Worm (Caenorhabditis elegans): ENCODE results near the gene srlf-30.
A peak's percentile ranks its signal among the peaks of the same experiment; 100 is the strongest.

Gene srlf-30

DNA sequence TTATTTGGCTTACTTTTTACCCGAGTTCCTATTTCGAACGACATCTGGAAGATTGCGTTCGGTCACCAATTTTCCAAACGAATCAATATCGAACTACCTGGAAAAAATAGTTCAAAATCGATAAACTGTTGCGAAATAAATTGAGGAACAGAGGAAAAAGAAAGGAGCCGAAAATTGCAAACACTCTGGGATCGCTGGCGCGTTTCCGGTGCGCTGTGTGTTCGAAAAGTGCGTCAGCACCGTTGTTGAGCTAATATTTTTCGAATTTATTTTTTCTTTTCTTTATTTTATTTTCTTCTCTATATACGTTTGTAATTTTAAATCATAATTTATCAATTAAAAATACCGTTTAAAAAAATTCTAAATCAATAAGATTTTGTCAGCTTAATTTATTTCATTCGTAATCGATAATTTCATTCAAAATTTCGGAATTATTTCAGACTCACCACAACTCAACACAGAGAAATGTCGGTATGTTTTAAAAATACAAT is 32.9 kb downstream of the srlf-30 start, which contains the start of the genes dnc-1 and lsm-7 (continued):
- TF ChIP-seq zfp-3 (GFP tag; conservative IDR thresholded peaks at IDR 0.05), result peak; percentile 81
- TF ChIP-seq ceh-20 (GFP tag; IDR thresholded peaks at IDR 0.05), result peak; percentile 65

DNA sequence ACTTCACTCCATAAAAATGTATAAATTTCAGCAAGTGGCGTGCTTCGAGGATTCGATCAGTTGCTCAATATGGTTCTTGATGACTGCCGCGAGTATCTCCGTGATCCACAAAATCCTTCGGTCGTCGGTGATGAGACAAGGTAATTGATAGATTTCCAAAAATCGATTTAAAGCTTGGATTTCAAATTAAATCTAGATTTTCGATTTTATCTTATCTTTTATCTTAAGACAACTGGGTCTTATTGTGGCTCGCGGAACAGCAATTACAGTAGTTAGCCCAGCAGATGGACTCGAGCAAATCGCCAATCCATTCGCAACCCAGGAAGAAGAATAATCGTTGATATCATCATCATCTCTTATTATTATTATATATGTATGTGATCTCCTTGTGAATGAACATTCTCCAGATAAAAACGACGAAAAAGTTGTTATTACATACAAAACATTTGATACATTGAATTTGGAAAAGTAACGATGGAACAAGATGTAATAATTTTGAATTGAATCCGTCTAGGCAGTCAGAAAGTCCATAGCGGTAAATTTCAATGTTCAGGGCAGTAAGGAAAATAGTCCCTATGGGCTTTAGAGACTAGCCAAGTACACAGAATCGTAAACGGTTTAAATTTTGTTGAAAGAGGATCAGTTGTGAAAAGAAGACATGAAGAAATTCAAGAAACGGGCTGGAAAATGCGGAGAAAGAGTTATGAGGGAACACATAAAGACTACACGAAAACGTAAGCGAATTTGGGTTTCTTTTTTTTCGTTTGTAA is 33.8 kb downstream of the srlf-30 start:
- TF ChIP-seq lin-15B (tag; optimal IDR thresholded peaks at IDR 0.05) (no peak), nhr-41 (GFP tag; IDR thresholded peaks at IDR 0.05) (peak; percentile 30; the same call in 1 of the 2 replicates), ceh-44 (GFP tag; IDR thresholded peaks at IDR 0.05) (no peak), arid-1 (GFP tag; conservative IDR thresholded peaks at IDR 0.05) (peak; percentile 44; the same call in 1 of the 2 replicates), zfp-3 (GFP tag; conservative IDR thresholded peaks at IDR 0.05) (peak; percentile 84), spr-3 (GFP tag; optimal IDR thresholded peaks at IDR 0.05) (peak; percentile 61), tra-1 (GFP tag; IDR thresholded peaks at IDR 0.05) (peak; percentile 62), dpl-1 (GFP tag; optimal IDR thresholded peaks at IDR 0.05) (no peak), unc-62 (GFP tag; optimal IDR thresholded peaks at IDR 0.05 in 1 of 2) (peak in 1 of 2 experiments; percentile 65), unc-62 (tag; optimal IDR thresholded peaks at IDR 0.05) (no peak), jun-1 (tag; optimal IDR thresholded peaks at IDR 0.05) (no peak), mxl-3 (GFP tag; optimal IDR thresholded peaks at IDR 0.05) (peak; percentile 18), nhr-111 (GFP tag; optimal IDR thresholded peaks at IDR 0.05) (peak; percentile 6), F10B5.3 (tag; optimal IDR thresholded peaks at IDR 0.05) (peak; percentile 32), T26A8.4 (GFP tag; IDR thresholded peaks at IDR 0.05) (peak; percentile 75), mep-1 (tag; optimal IDR thresholded peaks at IDR 0.05) (peak; percentile 60), fkh-10 (GFP tag; optimal IDR thresholded peaks at IDR 0.05) (no peak), daf-8 (GFP tag; IDR thresholded peaks at IDR 0.05) (no peak), dmd-6 (GFP tag; IDR thresholded peaks at IDR 0.05) (0 out of 2 replicates have a peak, but pooled peaks have one; percentile 8), dve-1 (tag; optimal IDR thresholded peaks at IDR 0.05; ENCODE audit: insufficient read depth) (peak; percentile 70), R02D3.7 (tag; optimal IDR thresholded peaks at IDR 0.05) (no peak), T20F7.1 (GFP tag; optimal IDR thresholded peaks at IDR 0.05) (peak; percentile 63), F49E8.2 (tag; optimal IDR thresholded peaks at IDR 0.05; ENCODE audit: borderline replicate concordance) (no peak), hif-1 (tag; optimal IDR thresholded peaks at IDR 0.05) (peak in 1 of 2 experiments; percentile 23), zfp-2 (tag; optimal IDR thresholded peaks at IDR 0.05) (no peak), duxl-1 (tag; optimal IDR thresholded peaks at IDR 0.05; ENCODE audit: poor library complexity) (peak; percentile 2), saeg-2 (GFP tag; IDR thresholded peaks at IDR 0.05) (no peak), hlh-30 (tag; optimal IDR thresholded peaks at IDR 0.05; ENCODE audit: insufficient read depth) (peak; percentile 35), nhr-11 (tag; optimal IDR thresholded peaks at IDR 0.05) (no peak), nhr-28 (tag; optimal IDR thresholded peaks at IDR 0.05) (no peak), ctbp-1 (GFP tag; IDR thresholded peaks at IDR 0.05) (peak; percentile 58; the same call in 1 of the 2 replicates), nhr-102 (tag; optimal IDR thresholded peaks at IDR 0.05) (peak; percentile 35), tag-97 (GFP tag; IDR thresholded peaks at IDR 0.05) (no peak), snpc-1.2 (GFP tag; IDR thresholded peaks at IDR 0.05) (no peak), nhr-77 (tag; optimal IDR thresholded peaks at IDR 0.05) (peak; percentile 70), gei-8 (GFP tag; optimal IDR thresholded peaks at IDR 0.05) (peak; percentile 40), lsy-2 (tag; optimal IDR thresholded peaks at IDR 0.05) (peak; percentile 2 to 66), mdt-29 (GFP tag; IDR thresholded peaks at IDR 0.05) (peak; percentile 51), zip-2 (tag; optimal IDR thresholded peaks at IDR 0.05) (no peak), lim-7 (GFP tag; IDR thresholded peaks at IDR 0.05) (peak; percentile 14; the same call in 1 of the 2 replicates), sdz-12 (GFP tag; optimal IDR thresholded peaks at IDR 0.05) (peak; percentile 78), egl-27 (tag; optimal IDR thresholded peaks at IDR 0.05) (no peak), pha-4 (GFP tag; IDR thresholded peaks at IDR 0.05) (peak; percentile 66; the same call in 1 of the 2 replicates), pha-4 (tag; optimal IDR thresholded peaks at IDR 0.05) (no peak), Y5F2A.4 (GFP tag; optimal IDR thresholded peaks at IDR 0.05) (no peak)

Data from whole organism, L4 larva.